Fruit fly (Drosophila melanogaster): Measurements from ENCODE around the gene CG18764.

The CG18764 gene

dm6 chr3R:11656614-11657216 lies 30.0 kb downstream of the CG18764 start (continued):
- TF ChIP-seq CG11723 (GFP tag; optimal IDR thresholded peaks at IDR 0.05) (peak; percentile 91), trem (tag; optimal IDR thresholded peaks at IDR 0.05) (peak; percentile 92), E2f1 (GFP tag; IDR thresholded peaks at IDR 0.05) (peak; percentile 97), Meics (GFP tag; optimal IDR thresholded peaks at IDR 0.05) (peak; percentile 96), Med (GFP tag) (peak; percentile 100), mirr (GFP tag; optimal IDR thresholded peaks at IDR 0.05) (peak; percentile 65), insv (GFP tag; optimal IDR thresholded peaks at IDR 0.05) (peak; percentile 37 to 51), bigmax (GFP tag; optimal IDR thresholded peaks at IDR 0.05) (peak; percentile 59), CG2712 (tag; optimal IDR thresholded peaks at IDR 0.05) (peak; percentile 98), Dp (GFP tag; optimal IDR thresholded peaks at IDR 0.05) (peak; percentile 6), CG1792 (GFP tag; optimal IDR thresholded peaks at IDR 0.05) (peak; percentile 92), E2f2 (GFP tag; IDR thresholded peaks at IDR 0.05) (peak; percentile 83), CG11247 (GFP tag; IDR thresholded peaks at IDR 0.05) (peak; percentile 96), Stat92E (GFP tag; optimal IDR thresholded peaks at IDR 0.05) (peak in 1 of 3 experiments; percentile 71), chm (GFP tag; IDR thresholded peaks at IDR 0.05) (peak; percentile 98), Dll (GFP tag; IDR thresholded peaks at IDR 0.05; ENCODE audit: partially characterized antibody) (no peak), H2.0 (GFP tag; IDR thresholded peaks at IDR 0.05) (peak; percentile 97), gem (tag; optimal IDR thresholded peaks at IDR 0.05) (peak; percentile 98), CG6254 (GFP tag; optimal IDR thresholded peaks at IDR 0.05) (peak; percentile 84), Adf1 (GFP tag; IDR thresholded peaks at IDR 0.05) (peak; percentile 75), CG2875 (GFP tag; optimal IDR thresholded peaks at IDR 0.05) (peak; percentile 90), chif (GFP tag; optimal IDR thresholded peaks at IDR 0.05) (peak; percentile 95 to 96), pros (GFP tag; optimal IDR thresholded peaks at IDR 0.05) (no peak), B-H2 (GFP tag; optimal IDR thresholded peaks at IDR 0.05) (peak; percentile 71), Trl (optimal IDR thresholded peaks at IDR 0.05) (peak; percentile 33 to 68), Trl (GFP tag; optimal IDR thresholded peaks at IDR 0.05) (peak; percentile 95), sna (GFP tag; IDR thresholded peaks at IDR 0.05; ENCODE audit: partially characterized antibody) (no peak), dysf (GFP tag; IDR thresholded peaks at IDR 0.05) (peak; percentile 98), CG2120 (GFP tag; optimal IDR thresholded peaks at IDR 0.05) (peak; percentile 98), tup (GFP tag; optimal IDR thresholded peaks at IDR 0.05) (peak; percentile 92), CG10543 (GFP tag; optimal IDR thresholded peaks at IDR 0.05) (peak; percentile 25), CG9609 (GFP tag; optimal IDR thresholded peaks at IDR 0.05) (peak; percentile 91), CG7928 (GFP tag; optimal IDR thresholded peaks at IDR 0.05) (peak; percentile 78), gsb (GFP tag; IDR thresholded peaks at IDR 0.05) (peak; percentile 95), Dfd (GFP tag; optimal IDR thresholded peaks at IDR 0.05) (no peak), Nf-YB (GFP tag; optimal IDR thresholded peaks at IDR 0.05) (peak; percentile 85), yki (optimal IDR thresholded peaks at IDR 0.05) (no peak), en (GFP tag; optimal IDR thresholded peaks at IDR 0.05) (peak; percentile 88), Hsf (GFP tag; optimal IDR thresholded peaks at IDR 0.05) (peak; percentile 97), chinmo (GFP tag; IDR thresholded peaks at IDR 0.05; ENCODE audit: partially characterized antibody) (0 out of 4 replicates have a peak, but pooled peaks have one; percentile 28), seq (GFP tag; IDR thresholded peaks at IDR 0.05) (peak; percentile 94), HLH3B (GFP tag; IDR thresholded peaks at IDR 0.05) (peak; percentile 96), CG4282 (GFP tag; optimal IDR thresholded peaks at IDR 0.05) (peak; percentile 87), CG10431 (GFP tag; optimal IDR thresholded peaks at IDR 0.05) (peak; percentile 81), bowl (GFP tag; IDR thresholded peaks at IDR 0.05) (peak; percentile 94), NFAT (GFP tag; IDR thresholded peaks at IDR 0.05) (peak; percentile 98), CG9437 (GFP tag; optimal IDR thresholded peaks at IDR 0.05) (peak; percentile 87), Drgx (GFP tag; IDR thresholded peaks at IDR 0.05) (peak; percentile 99), lilli (GFP tag; optimal IDR thresholded peaks at IDR 0.05) (peak; percentile 98), CG31388 (GFP tag; optimal IDR thresholded peaks at IDR 0.05) (peak; percentile 91)
